Worm (Caenorhabditis elegans): ENCODE measurements around the gene pld-1.

Gene pld-1

DNA sequence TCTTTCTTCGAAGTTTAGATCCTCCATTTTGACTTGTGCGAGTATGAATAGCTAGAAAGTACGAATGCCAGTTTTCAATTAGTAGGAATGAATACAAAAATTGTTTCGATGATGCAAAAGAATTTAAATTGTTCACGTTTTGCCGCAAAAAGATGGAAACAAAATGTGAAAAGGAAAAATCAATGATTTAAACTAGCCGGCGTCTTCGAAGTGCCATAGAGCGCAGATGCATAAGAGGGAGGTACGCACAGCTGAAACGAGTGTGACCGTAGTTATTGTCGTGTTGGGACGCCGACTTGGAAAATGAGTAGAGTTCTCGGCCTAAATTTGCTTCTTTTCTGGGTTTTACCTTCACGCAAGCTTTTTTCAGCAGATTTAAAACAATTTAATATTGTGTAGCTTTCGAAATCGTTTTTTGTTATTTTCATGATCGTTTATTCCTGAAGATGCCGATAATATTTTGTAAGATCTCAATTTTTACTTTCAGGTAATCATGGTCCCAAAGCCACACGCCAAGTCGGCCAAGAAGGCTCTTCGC is 36.3 kb downstream of the pld-1 start, which contains the start of the genes ify-1 and rpl-22:
TSS of gene ify-1 (minus strand) at position 51 of the 538 bp plus-strand sequence.
TSS of gene rpl-22 (plus strand) at position 488 of the 538 bp plus-strand sequence.
- no peak for TF ChIP-seq unc-62 (GFP tag; optimal IDR thresholded peaks at IDR 0.05)

DNA sequence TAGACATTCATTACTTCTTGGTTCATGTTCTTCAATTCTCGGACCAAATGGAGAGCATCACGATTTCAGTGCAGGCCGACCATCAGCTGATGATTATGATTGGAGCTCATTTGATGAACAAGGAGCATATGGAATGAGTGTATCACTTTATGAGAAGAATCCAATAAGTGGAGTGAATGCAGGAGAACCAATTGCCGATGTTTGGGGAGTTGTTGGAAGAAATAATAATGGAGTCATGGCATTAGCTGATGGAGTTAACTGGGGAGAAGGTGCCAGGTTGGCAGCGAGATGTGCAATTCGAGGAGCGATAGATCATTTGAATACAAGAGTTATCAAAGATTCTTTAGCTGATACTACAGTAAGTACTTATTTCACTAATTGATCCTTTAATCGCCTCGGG is 40.7 kb downstream of the pld-1 start:
- no peak for TF ChIP-seq unc-62 (GFP tag; optimal IDR thresholded peaks at IDR 0.05)

DNA sequence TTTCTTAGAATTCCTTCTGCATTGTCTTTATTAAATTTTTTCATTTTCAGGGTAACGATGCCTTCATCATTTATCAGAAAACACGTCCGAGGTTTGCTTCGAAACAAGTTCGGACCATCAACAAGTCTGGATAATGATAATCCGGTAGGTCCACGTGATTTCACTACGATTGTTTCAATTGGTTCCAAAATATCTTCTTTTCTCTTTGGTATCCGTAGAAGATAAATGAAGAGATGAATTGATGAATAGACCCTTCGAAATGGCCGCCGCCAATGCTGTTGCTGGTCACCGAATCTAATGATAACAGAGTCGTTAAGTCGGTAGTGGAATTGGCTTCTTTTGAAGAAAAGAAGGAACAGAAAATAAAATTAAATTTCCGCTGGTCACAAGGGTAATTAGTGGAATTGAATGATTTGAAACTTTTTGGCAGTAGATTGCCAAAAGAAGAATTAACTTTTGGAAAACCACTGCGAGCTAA is 41.6 kb downstream of the pld-1 start, which contains the start of gene F33G12.6:
TSS of gene F33G12.6 (plus strand) at position 51 of the 478 bp plus-strand sequence.
- no peak for TF ChIP-seq unc-62 (GFP tag; optimal IDR thresholded peaks at IDR 0.05)

DNA sequence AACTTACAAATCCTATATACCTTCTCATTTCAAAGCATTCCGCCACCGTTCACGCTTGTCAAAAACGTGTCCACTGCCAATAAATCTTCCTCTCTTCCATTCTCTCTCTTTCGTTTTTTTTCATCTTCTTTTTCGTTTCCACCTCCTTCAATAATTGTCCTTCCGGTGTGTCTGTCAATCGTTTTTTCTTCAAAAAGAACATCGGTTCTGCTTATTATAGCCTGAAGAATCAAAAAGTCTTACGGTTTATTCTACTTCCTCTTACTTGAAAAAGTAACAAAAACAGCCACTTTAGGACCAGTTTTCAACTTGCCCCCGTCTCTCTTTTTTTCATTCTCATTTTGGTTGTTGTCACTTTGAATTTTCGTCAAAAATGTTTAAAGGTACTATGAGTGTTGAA is 42.2 kb downstream of the pld-1 start:
- TF ChIP-seq unc-62 (GFP tag; optimal IDR thresholded peaks at IDR 0.05) = no peak

DNA sequence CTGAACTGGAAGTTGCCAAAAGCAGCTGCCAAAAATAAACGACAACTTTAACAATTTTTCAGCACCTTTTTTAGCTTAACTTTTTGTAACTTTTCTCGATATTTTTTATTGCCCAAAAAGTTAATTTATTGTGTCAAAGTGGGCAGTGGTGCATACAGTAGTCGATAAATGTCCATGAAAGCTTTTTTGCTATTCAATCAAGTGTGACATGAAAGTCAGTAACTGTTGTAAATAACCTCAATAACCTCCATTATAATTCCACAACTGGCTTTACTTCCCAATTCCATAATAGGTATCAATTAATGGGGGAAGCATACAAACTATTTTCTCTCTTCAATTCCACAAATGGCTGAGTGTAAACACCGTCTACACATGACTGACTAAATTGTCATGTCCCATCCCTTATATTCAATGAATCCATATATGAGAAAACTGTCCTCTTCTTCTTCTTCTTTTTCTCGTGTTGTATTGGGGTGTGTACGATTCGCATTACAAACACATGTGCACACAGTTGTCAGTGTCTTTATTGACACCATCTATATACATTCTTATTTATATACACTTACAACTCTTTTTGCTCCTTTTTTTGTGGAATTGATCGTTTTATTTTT is 43.2 kb downstream of the pld-1 start:
- TF ChIP-seq unc-62 (GFP tag; optimal IDR thresholded peaks at IDR 0.05) = no peak

DNA sequence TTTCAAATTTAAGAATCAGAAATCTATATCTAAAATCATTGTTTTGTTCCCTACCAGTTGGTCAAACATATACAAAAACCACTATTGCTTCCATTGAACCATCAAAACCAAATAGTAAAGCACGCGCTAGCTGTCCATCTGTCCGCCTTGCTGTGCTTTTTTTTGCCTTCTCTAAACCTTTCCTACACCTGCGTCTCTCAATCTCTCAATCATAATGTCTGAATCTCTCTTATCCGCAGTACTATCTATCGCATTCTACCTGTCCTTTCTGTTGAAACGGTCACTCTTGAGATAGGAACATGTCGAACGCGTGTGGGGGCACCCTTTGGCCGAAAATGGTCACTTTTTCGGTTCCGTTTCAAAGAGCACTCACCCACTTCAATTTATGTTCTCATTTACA is 44.2 kb downstream of the pld-1 start:
- TF ChIP-seq unc-62 (GFP tag; optimal IDR thresholded peaks at IDR 0.05) = no peak

DNA sequence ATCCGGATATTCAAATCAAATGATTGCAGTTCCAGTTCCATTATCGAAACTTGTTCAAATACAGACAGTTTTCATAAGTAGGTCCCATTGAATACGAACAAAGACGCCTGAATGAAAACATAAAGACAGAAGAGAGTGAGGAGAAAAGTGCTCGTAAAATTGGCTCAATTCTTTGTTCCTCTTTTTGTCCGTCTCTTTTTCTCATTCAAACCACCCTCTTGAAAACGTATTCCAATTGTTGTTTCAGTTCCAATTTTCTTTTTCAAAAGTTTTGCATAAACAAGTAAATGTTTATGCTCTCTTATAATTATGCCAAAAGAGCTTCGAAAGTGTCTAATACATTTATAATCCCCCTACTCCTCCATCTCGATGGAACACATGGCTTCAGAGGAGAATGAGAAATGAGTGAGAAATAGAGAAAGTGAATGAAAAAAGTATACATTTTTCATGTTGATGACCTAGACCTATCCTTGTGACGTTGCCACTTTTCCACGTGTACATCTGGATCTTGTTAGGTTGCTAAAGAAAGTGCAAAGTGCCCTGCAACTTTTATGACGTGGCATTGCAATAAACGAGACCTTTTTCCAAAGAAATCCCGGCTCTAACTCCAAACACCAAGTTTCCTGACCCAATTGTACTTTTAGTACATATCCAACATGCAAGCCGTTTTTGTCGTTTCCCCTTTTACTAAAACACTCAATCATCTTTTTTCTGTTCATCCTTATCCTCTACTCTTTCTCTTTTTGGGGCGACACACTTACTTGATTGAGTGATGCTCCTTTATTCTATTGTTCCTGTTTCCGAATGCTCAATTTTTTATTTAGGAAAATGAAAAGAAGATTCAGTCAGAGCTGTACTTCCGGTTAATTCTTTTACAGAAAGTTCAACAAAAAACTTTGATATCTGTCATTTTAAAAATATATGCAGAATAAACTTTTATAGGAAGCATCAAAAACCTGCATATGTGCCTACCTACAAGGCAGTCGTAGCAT is 45.0 kb downstream of the pld-1 start:
- no peak for TF ChIP-seq unc-62 (GFP tag; optimal IDR thresholded peaks at IDR 0.05)

DNA sequence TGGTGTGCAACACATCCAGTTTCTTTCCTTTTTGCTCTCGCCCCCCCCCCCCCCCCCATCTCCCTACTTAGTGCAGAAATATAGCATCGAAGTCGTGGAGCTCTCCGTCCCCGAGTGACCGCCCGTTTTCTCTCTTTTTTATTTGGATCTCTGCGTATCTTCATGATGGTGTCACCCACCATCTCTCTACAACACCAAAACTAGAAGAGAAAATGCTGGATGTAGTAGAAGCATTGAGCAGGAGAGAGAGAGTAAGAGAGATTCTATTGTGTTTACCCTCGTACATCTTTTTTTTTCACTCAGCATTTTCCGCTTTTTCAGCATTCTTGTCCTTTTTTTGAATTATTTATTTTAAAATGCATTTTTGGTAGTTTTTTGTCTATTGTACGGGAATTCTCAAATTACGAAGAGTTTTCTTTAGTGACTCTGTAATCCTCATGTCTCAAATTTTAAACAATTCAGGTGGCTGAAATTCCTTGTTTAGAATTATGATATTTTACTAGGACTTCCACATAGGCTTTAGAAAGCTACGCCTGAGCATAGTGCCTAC is 49.0 kb downstream of the pld-1 start:
- TF ChIP-seq unc-62 (GFP tag; optimal IDR thresholded peaks at IDR 0.05) = no peak

DNA sequence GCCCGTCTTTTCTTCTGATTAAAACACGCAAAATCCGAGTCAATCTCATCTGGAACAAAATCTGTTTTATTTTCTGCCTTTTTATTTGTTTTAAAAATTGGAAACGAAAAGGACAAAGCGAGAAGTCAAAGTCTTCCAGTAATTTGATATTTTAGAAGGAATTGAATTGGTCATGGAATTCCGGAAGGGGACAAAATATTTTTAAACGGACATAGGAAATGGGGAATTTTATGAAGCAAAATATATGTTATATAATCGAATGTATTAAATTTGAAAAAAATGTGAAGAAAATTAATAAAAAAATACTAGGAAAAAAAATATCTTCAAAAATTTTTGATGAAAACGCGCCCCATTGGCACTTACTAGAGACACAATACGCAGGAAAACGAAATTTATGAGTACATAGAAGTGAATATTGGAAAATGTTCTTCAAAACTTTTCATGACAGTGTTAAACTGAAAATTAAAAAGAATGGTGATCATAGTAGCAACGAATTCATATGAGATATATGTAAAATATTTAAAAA is 50.8 kb downstream of the pld-1 start, which contains the start of gene F33G12.7:
TSS of gene F33G12.7 (minus strand) at position 51 of the 526 bp plus-strand sequence.
- TF ChIP-seq unc-62 (GFP tag; optimal IDR thresholded peaks at IDR 0.05) = no peak

DNA sequence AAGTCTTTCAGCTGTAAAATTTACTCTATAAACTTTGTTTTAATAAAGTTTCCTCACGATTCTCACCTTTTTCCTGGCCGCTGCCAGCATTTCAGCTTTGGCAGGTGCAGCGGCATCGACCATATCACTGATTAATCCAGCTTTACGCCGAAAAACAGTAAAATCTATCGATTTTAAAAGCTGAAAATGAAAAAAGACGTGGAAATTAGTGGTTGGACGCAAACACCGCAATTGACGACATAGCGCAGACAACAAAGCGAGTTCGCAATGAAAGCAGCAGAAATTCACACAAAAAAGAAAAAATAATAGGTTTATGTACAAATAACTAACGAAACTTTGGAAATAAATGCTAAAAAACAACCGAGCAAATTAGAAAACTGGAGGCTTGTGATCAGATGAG is 51.6 kb downstream of the pld-1 start, which contains the start of gene golg-2:
TSS of gene golg-2 (minus strand) at position 180 of the 400 bp plus-strand sequence.
- no peak for TF ChIP-seq unc-62 (GFP tag; optimal IDR thresholded peaks at IDR 0.05)

DNA sequence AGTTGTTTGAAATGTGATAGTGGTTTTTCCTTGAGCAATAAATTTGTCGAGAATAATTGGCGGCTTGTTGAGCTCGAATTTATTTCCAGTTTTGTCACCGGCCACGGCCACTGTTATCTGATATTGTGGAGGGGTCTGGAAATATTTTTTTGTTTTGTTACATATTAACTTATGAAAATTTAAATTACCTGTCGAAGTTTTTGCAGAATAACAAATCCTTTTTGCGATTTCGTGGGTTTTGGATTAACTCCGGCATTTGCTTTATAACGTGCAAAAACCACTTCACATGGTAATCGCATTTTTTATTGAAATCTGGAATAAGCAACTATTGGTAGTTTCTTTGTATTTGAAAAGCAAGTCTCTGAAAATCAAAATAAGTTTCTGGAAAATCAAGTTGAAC is 55.4 kb downstream of the pld-1 start, which contains the start of gene lrr-1:
TSS of gene lrr-1 (minus strand) at position 312 of the 400 bp plus-strand sequence.
- TF ChIP-seq unc-62 (GFP tag; optimal IDR thresholded peaks at IDR 0.05) = no peak

DNA sequence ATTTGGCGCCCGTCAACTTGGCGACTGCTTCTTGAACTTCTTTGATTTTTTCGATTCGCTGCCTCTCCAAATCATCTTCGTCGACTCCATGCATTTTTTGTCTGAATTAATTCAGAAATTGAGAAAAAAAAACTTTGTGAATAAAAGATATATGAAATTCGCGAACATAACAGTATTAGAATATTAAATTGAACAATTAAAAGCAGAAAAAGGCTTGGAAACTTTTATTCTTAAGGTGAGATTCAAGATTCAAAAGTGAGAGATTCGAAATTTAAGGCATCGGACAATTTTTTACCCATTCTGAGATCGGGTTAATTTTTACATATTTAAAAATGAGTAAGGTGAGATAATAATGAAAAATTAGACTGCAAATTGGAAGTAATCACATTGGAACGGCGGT is 57.6 kb downstream of the pld-1 start, which contains the start of gene F33G12.3:
TSS of gene F33G12.3 (minus strand) at position 101 of the 400 bp plus-strand sequence.
- no peak for TF ChIP-seq unc-62 (GFP tag; optimal IDR thresholded peaks at IDR 0.05)

Data from whole organism, dauer.